Worm (Caenorhabditis elegans) whole organism, young adult: ENCODE data around the gene T24A6.1.

Source experiments
- B0035.1 ChIP-seq: sonication (generic microtip); optimal IDR thresholded peaks from 2 replicates; lab custom pipeline; 2016; ENCODE audit warnings: missing genetic modification characterization, mild to moderate bottlenecking, missing compliant biosample characterization, missing genotype, missing genetic modification reagents
- C17E4.6 ChIP-seq: fragments of 200-800 bp; sonication (Bioruptor generic); IDR thresholded peaks from 2 replicates; pipeline ENCODE4 v1.3.6; 2022; ENCODE audit warnings: missing genetic modification reagents, missing genetic modification characterization, missing compliant biosample characterization
- D2030.7 ChIP-seq: fragments of 200-800 bp; sonication (Bioruptor generic); IDR thresholded peaks from 2 replicates; pipeline ENCODE4 v1.3.6; 2022; ENCODE audit warnings: missing genetic modification reagents, missing genetic modification characterization, missing compliant biosample characterization
- F22D6.2 ChIP-seq: sonication (generic microtip); optimal IDR thresholded peaks from 2 replicates; lab custom pipeline; 2016; ENCODE audit warnings: mild to moderate bottlenecking, missing genetic modification characterization, missing compliant biosample characterization
- F52B5.7 ChIP-seq: sonication (generic microtip); optimal IDR thresholded peaks from 2 replicates; lab custom pipeline; 2016; ENCODE audit warnings: mild to moderate bottlenecking, missing genetic modification characterization, missing compliant biosample characterization
- F57C9.4 ChIP-seq: sonication (generic microtip); optimal IDR thresholded peaks from 2 replicates; lab custom pipeline; 2017; ENCODE audit warnings: mild to moderate bottlenecking, missing genetic modification characterization, missing compliant biosample characterization
- T07F8.4 ChIP-seq: sonication (generic microtip); optimal IDR thresholded peaks from 2 replicates; lab custom pipeline; 2016; ENCODE audit warnings: mild to moderate bottlenecking, missing genetic modification characterization, moderate library complexity, missing compliant biosample characterization
- T26A5.8 ChIP-seq: sonication (generic microtip); optimal IDR thresholded peaks from 2 replicates; lab custom pipeline; 2016; ENCODE audit warnings: missing genetic modification characterization, missing compliant biosample characterization
- Y53G8AR.9 ChIP-seq: fragments of 200-800 bp; sonication (Bioruptor generic); conservative IDR thresholded peaks from 2 replicates; pipeline ENCODE4 v1.3.6; 2022; ENCODE audit warnings: missing genetic modification reagents, missing genetic modification characterization, missing compliant biosample characterization
- Y95B8A.8 ChIP-seq: fragments of 200-800 bp; sonication (Bioruptor generic); IDR thresholded peaks from 2 replicates; pipeline ENCODE4 v1.3.6; 2022; ENCODE audit warnings: missing genetic modification reagents, missing genetic modification characterization, missing compliant biosample characterization
- ama-1 ChIP-seq, 3 experiments: fragments of 150-350 bp in 1 of 3; sonication (generic microtip) in 2 of 3; optimal IDR thresholded peaks; 2 replicates each; lab custom pipeline; 2014 to 2018; ENCODE audit warnings: missing biosample characterization in 2 of 3, missing genetic modification characterization in 2 of 3, missing genetic modification reagents in 2 of 3
- athp-1 ChIP-seq: sonication (generic microtip); optimal IDR thresholded peaks from 2 replicates; lab custom pipeline; 2017; ENCODE audit warnings: mild to moderate bottlenecking, missing genetic modification characterization, missing compliant biosample characterization
- attf-6 ChIP-seq: fragments of 200-800 bp; sonication (Bioruptor generic); IDR thresholded peaks from 2 replicates; pipeline ENCODE4 v1.3.6; 2022; ENCODE audit warnings: missing genetic modification reagents, missing genetic modification characterization, missing compliant biosample characterization
- bed-1 ChIP-seq: fragments of 200-800 bp; sonication (Bioruptor generic); IDR thresholded peaks from 2 replicates; pipeline ENCODE4 v1.3.6; 2022; ENCODE audit warnings: missing genetic modification reagents, missing genetic modification characterization, missing compliant biosample characterization
- die-1 ChIP-seq: sonication (generic microtip); optimal IDR thresholded peaks from 2 replicates; lab custom pipeline; 2016; ENCODE audit warnings: missing genotype, mild to moderate bottlenecking, missing genetic modification characterization, missing compliant biosample characterization
- dox-1 ChIP-seq: fragments of 200-800 bp; sonication (Bioruptor generic); IDR thresholded peaks from 2 replicates; pipeline ENCODE4 v1.3.6; 2022; ENCODE audit warnings: missing genetic modification reagents, missing genetic modification characterization, missing compliant biosample characterization
- dpff-1 ChIP-seq: sonication (generic microtip); optimal IDR thresholded peaks from 2 replicates; lab custom pipeline; 2017; ENCODE audit warnings: mild to moderate bottlenecking, missing genetic modification characterization, missing compliant biosample characterization
- dpl-1 ChIP-seq: fragments of 150-350 bp; optimal IDR thresholded peaks from 2 replicates; lab custom pipeline; 2014; ENCODE audit warnings: missing biosample characterization, missing genetic modification reagents, missing genetic modification characterization
- ekl-4 ChIP-seq: fragments of 200-800 bp; sonication (Bioruptor generic); IDR thresholded peaks from 2 replicates; pipeline ENCODE4 v1.3.6; 2022; ENCODE audit warnings: missing genetic modification reagents, missing genetic modification characterization, missing compliant biosample characterization
- fkh-3 ChIP-seq: sonication (generic microtip); optimal IDR thresholded peaks from 2 replicates; lab custom pipeline; 2016; ENCODE audit warnings: mild to moderate bottlenecking, missing genetic modification characterization, missing compliant biosample characterization
- hlh-26 ChIP-seq: fragments of 200-800 bp; sonication (Bioruptor generic); conservative IDR thresholded peaks from 2 replicates; pipeline ENCODE4 v1.3.6; 2022; ENCODE audit warnings: missing genetic modification reagents, missing genetic modification characterization, missing compliant biosample characterization
- hmg-1.2 ChIP-seq: fragments of 200-800 bp; sonication (Bioruptor generic); IDR thresholded peaks from 2 replicates; pipeline ENCODE4 v1.3.6; 2022; ENCODE audit warnings: missing genetic modification reagents, missing genetic modification characterization, missing compliant biosample characterization
- hrde-1 ChIP-seq: sonication (generic microtip); optimal IDR thresholded peaks from 2 replicates; lab custom pipeline; 2016; ENCODE audit warnings: missing genetic modification characterization, mild to moderate bottlenecking, missing compliant biosample characterization, moderate library complexity, missing genotype, missing genetic modification reagents, borderline replicate concordance
- lin-26 ChIP-seq: fragments of 200-800 bp; sonication (Bioruptor generic); IDR thresholded peaks from 2 replicates; pipeline ENCODE4 v1.3.6; 2022; ENCODE audit warnings: missing genetic modification reagents, missing genetic modification characterization, missing compliant biosample characterization
- lin-35 ChIP-seq, 3 experiments: fragments of 150-350 bp in 2 of 3; sonication (generic microtip) in 1 of 3; optimal IDR thresholded peaks; 2 replicates each; lab custom pipeline; 2014 to 2018; ENCODE audit warnings: missing biosample characterization in 3 of 3, missing genetic modification characterization in 3 of 3, missing genetic modification reagents in 3 of 3
- lin-54 ChIP-seq: fragments of 200-800 bp; sonication (Bioruptor generic); optimal IDR thresholded peaks from 2 replicates; lab custom pipeline; 2018; ENCODE audit warnings: mild to moderate bottlenecking, missing genetic modification characterization, missing compliant biosample characterization
- lir-1 ChIP-seq: fragments of 200-800 bp; sonication (Bioruptor generic); conservative IDR thresholded peaks from 2 replicates; pipeline ENCODE4 v1.3.6; 2022; ENCODE audit warnings: missing genetic modification reagents, missing genetic modification characterization, missing compliant biosample characterization
- lsy-27 ChIP-seq: sonication (generic microtip); optimal IDR thresholded peaks from 2 replicates; lab custom pipeline; 2017; ENCODE audit warnings: missing genetic modification characterization, mild to moderate bottlenecking, missing compliant biosample characterization, antibody characterized with exemption, missing genotype, borderline replicate concordance; ENCODE audit not compliant: insufficient read depth
- madf-10 ChIP-seq: sonication (generic microtip); optimal IDR thresholded peaks from 2 replicates; lab custom pipeline; 2016; ENCODE audit warnings: mild to moderate bottlenecking, missing genetic modification characterization, missing compliant biosample characterization
- madf-6 ChIP-seq: fragments of 200-800 bp; sonication (Bioruptor generic); IDR thresholded peaks from 2 replicates; pipeline ENCODE4 v1.3.6; 2022; ENCODE audit warnings: missing genetic modification reagents, missing genetic modification characterization, missing compliant biosample characterization
- mxl-1 ChIP-seq: sonication (generic microtip); optimal IDR thresholded peaks from 2 replicates; lab custom pipeline; 2016; ENCODE audit warnings: missing genetic modification characterization, missing compliant biosample characterization
- nfya-1 ChIP-seq: sonication (generic microtip); optimal IDR thresholded peaks from 2 replicates; lab custom pipeline; 2017; ENCODE audit warnings: antibody characterized with exemption, missing compliant biosample characterization, missing genetic modification characterization, borderline replicate concordance; ENCODE audit not compliant: insufficient read depth
- nfya-2 ChIP-seq: fragments of 200-800 bp; sonication (Bioruptor generic); IDR thresholded peaks from 2 replicates; pipeline ENCODE4 v1.3.6; 2022; ENCODE audit warnings: missing genetic modification reagents, missing genetic modification characterization, missing compliant biosample characterization
- nfyb-1 ChIP-seq: fragments of 200-800 bp; sonication (Bioruptor generic); IDR thresholded peaks from 2 replicates; pipeline ENCODE4 v1.3.6; 2022; ENCODE audit warnings: missing genetic modification reagents, missing genetic modification characterization, missing compliant biosample characterization
- nhr-120 ChIP-seq: fragments of 200-800 bp; sonication (Bioruptor generic); IDR thresholded peaks from 2 replicates; pipeline ENCODE4 v1.3.6; 2022; ENCODE audit warnings: missing genetic modification characterization, missing compliant biosample characterization
- nhr-179 ChIP-seq: sonication (generic microtip); optimal IDR thresholded peaks from 2 replicates; lab custom pipeline; 2016; ENCODE audit warnings: mild to moderate bottlenecking, missing genetic modification characterization, missing compliant biosample characterization
- repo-1 ChIP-seq: sonication (generic microtip); optimal IDR thresholded peaks from 2 replicates; lab custom pipeline; 2017; ENCODE audit warnings: mild to moderate bottlenecking, missing genetic modification characterization, missing compliant biosample characterization
- sdz-38 ChIP-seq: sonication (generic microtip); optimal IDR thresholded peaks from 2 replicates; lab custom pipeline; 2016; ENCODE audit warnings: missing genotype, missing genetic modification characterization, missing compliant biosample characterization
- sea-2 ChIP-seq: fragments of 200-800 bp; sonication (Bioruptor generic); IDR thresholded peaks from 2 replicates; pipeline ENCODE4 v1.3.6; 2022; ENCODE audit warnings: missing genetic modification characterization, missing compliant biosample characterization
- snpc-1.1 ChIP-seq: sonication (generic microtip); optimal IDR thresholded peaks from 2 replicates; lab custom pipeline; 2017; ENCODE audit warnings: missing genetic modification characterization, mild to moderate bottlenecking, missing compliant biosample characterization, antibody characterized with exemption, moderate library complexity, missing genotype, missing genetic modification reagents; ENCODE audit not compliant: insufficient read depth
- snpc-1.3 ChIP-seq: sonication (generic microtip); optimal IDR thresholded peaks from 2 replicates; lab custom pipeline; 2017; ENCODE audit warnings: missing genetic modification characterization, mild to moderate bottlenecking, missing compliant biosample characterization, antibody characterized with exemption, moderate library complexity, missing genotype, missing genetic modification reagents; ENCODE audit not compliant: insufficient read depth
- tbx-9 ChIP-seq: sonication (generic microtip); optimal IDR thresholded peaks from 2 replicates; lab custom pipeline; 2016; ENCODE audit warnings: borderline replicate concordance, missing genetic modification characterization, inconsistent platforms, missing compliant biosample characterization
- tlf-1 ChIP-seq: fragments of 200-800 bp; sonication (Bioruptor generic); optimal IDR thresholded peaks from 2 replicates; lab custom pipeline; 2018; ENCODE audit warnings: mild to moderate bottlenecking, missing genetic modification characterization, missing compliant biosample characterization
- zfh-2 ChIP-seq: fragments of 200-800 bp; sonication (Bioruptor generic); conservative IDR thresholded peaks from 2 replicates; pipeline ENCODE4 v1.3.6; 2022; ENCODE audit warnings: missing genetic modification reagents, missing genetic modification characterization, missing compliant biosample characterization
- ztf-26 ChIP-seq: sonication (generic microtip); optimal IDR thresholded peaks from 2 replicates; lab custom pipeline; 2017; ENCODE audit warnings: missing genetic modification characterization, missing compliant biosample characterization
- ztf-28 ChIP-seq: fragments of 200-800 bp; sonication (Bioruptor generic); IDR thresholded peaks from 2 replicates; pipeline ENCODE4 v1.3.6; 2022; ENCODE audit warnings: missing genetic modification reagents, missing genetic modification characterization, missing compliant biosample characterization
- ztf-6 ChIP-seq: fragments of 200-800 bp; sonication (Bioruptor generic); IDR thresholded peaks from 2 replicates; pipeline ENCODE4 v1.3.6; 2022; ENCODE audit warnings: missing genetic modification reagents, missing genetic modification characterization, missing compliant biosample characterization

The T24A6.1 gene

ce11 chrV:3578813-3579212 lies 20.0 kb downstream of the T24A6.1 start, which contains the start of gene pygl-1 (continued):
- TF ChIP-seq lsy-27 (tag; lab: Kevin White, UChicago): no peak
- TF ChIP-seq F22D6.2 (tag; lab: Kevin White, UChicago): no peak
- TF ChIP-seq nhr-179: no peak
- TF ChIP-seq sdz-38 (tag; lab: Kevin White, UChicago): no peak
- TF ChIP-seq tbx-9: no peak
- no peak for TF ChIP-seq nfya-1
- TF ChIP-seq nfya-2 (GFP tag; lab: Robert Waterston, UW): no peak
- TF ChIP-seq mxl-1: no peak
- no peak for TF ChIP-seq repo-1 (tag; lab: Kevin White, UChicago)
- TF ChIP-seq dpff-1 (tag; lab: Kevin White, UChicago): no peak
- TF ChIP-seq madf-6 (GFP tag; lab: Robert Waterston, UW): peak; percentile 99
- no peak for TF ChIP-seq sea-2 (GFP tag; lab: Robert Waterston, UW)
- peak; percentile 95 for TF ChIP-seq Y95B8A.8 (GFP tag; lab: Robert Waterston, UW)
- TF ChIP-seq dox-1 (GFP tag; lab: Robert Waterston, UW): peak; percentile 87
- TF ChIP-seq madf-10 (tag; lab: Kevin White, UChicago): no peak
- TF ChIP-seq hmg-1.2 (GFP tag; lab: Robert Waterston, UW): peak; percentile 70

DNA sequence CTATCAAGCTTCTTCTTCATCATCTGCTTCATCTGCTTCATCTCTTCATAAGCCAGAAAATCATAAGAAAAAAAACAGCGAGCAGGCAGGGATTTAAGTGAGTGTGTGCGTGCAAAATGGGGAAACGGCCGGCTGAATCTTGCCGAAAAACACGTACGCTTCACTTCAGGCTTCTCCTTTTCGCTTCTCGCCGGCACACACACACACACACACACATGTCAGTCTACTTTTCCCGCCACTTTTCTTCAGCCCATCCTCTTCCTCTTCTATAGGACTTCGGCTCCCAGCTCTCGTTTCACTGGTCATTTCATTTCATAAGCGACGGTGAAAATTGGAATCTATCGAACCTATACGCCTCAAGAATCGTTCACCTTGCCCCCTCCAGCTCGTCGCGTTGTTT lies 20.4 kb downstream of the T24A6.1 start:
- no peak for TF ChIP-seq F57C9.4 (tag; lab: Kevin White, UChicago)
- TF ChIP-seq zfh-2 (GFP tag; lab: Robert Waterston, UW): peak; percentile 50; the same call in 1 of the 2 replicates
- TF ChIP-seq lin-26 (GFP tag; lab: Robert Waterston, UW): 0 out of 2 replicates have a peak, but pooled peaks have one; percentile 12
- TF ChIP-seq, all 124 proteins: peak for 2

- no peak for TF ChIP-seq dpl-1
- no peak for TF ChIP-seq C17E4.6 (GFP tag; lab: Robert Waterston, UW)
- TF ChIP-seq attf-6 (GFP tag; lab: Robert Waterston, UW): no peak
- TF ChIP-seq T26A5.8 (tag; lab: Kevin White, UChicago): no peak
- TF ChIP-seq Y53G8AR.9: no peak
- TF ChIP-seq ama-1 (optimal IDR thresholded peaks at IDR 0.05; lab: Kevin White, UChicago): peak; percentile 49
- no peak for TF ChIP-seq ama-1 (GFP tag; optimal IDR thresholded peaks at IDR 0.05; lab: Kevin White, UChicago)
- no peak for TF ChIP-seq D2030.7 (GFP tag; lab: Robert Waterston, UW)
- no peak for TF ChIP-seq nfyb-1
- no peak for TF ChIP-seq athp-1 (tag; lab: Kevin White, UChicago)
- no peak for TF ChIP-seq nhr-120
- no peak for TF ChIP-seq die-1
- no peak for TF ChIP-seq B0035.1
- TF ChIP-seq bed-1 (GFP tag; lab: Robert Waterston, UW): no peak
- TF ChIP-seq ekl-4 (GFP tag; lab: Robert Waterston, UW): no peak
- no peak for TF ChIP-seq fkh-3
- no peak for TF ChIP-seq hrde-1 (tag; lab: Kevin White, UChicago)
- no peak for TF ChIP-seq nhr-179
- no peak for TF ChIP-seq F52B5.7 (tag; lab: Kevin White, UChicago)
- no peak for TF ChIP-seq ztf-6 (GFP tag; lab: Robert Waterston, UW)
- no peak for TF ChIP-seq tlf-1 (GFP tag; lab: Kevin White, UChicago)
- peak; percentile 11 for TF ChIP-seq lin-54 (GFP tag; lab: Kevin White, UChicago)
- no peak for TF ChIP-seq T07F8.4 (tag; lab: Kevin White, UChicago)
- TF ChIP-seq lin-35 (GFP tag; optimal IDR thresholded peaks at IDR 0.05; lab: Kevin White, UChicago): no peak
- TF ChIP-seq hlh-26 (GFP tag; lab: Robert Waterston, UW): no peak
- TF ChIP-seq lir-1 (GFP tag; lab: Robert Waterston, UW): no peak
- TF ChIP-seq snpc-1.1 (tag; lab: Kevin White, UChicago): no peak
- TF ChIP-seq ztf-26 (tag; lab: Kevin White, UChicago): no peak
- TF ChIP-seq ztf-28: no peak
- TF ChIP-seq snpc-1.3: no peak
These were observed 21.0 kb downstream of the T24A6.1 start for ce11 chrV:3579795-3580194.
